Worm (Caenorhabditis elegans) whole organism, L2 larva: ENCODE data around the gene T22F3.2.

Source experiments
- snpc-4 ChIP-seq: fragments of 150-350 bp; optimal IDR thresholded peaks from 2 replicates; lab custom pipeline; 2014; ENCODE audit warnings: missing biosample characterization, missing genetic modification characterization
- ztf-11 ChIP-seq: sonication (generic microtip); optimal IDR thresholded peaks from 2 replicates; lab custom pipeline; 2017; ENCODE audit warnings: missing biosample characterization, missing genetic modification characterization

ce11 chrV:3588223-3588622, 1.8 kb downstream of the T22F3.2 start:
- TF ChIP-seq ztf-11 = no peak
- no peak for TF ChIP-seq snpc-4 (tag; lab: Kevin White, UChicago)
